Fruit fly (Drosophila melanogaster): ENCODE results near the gene Cpr66D.

Cpr66D gene

DNA sequence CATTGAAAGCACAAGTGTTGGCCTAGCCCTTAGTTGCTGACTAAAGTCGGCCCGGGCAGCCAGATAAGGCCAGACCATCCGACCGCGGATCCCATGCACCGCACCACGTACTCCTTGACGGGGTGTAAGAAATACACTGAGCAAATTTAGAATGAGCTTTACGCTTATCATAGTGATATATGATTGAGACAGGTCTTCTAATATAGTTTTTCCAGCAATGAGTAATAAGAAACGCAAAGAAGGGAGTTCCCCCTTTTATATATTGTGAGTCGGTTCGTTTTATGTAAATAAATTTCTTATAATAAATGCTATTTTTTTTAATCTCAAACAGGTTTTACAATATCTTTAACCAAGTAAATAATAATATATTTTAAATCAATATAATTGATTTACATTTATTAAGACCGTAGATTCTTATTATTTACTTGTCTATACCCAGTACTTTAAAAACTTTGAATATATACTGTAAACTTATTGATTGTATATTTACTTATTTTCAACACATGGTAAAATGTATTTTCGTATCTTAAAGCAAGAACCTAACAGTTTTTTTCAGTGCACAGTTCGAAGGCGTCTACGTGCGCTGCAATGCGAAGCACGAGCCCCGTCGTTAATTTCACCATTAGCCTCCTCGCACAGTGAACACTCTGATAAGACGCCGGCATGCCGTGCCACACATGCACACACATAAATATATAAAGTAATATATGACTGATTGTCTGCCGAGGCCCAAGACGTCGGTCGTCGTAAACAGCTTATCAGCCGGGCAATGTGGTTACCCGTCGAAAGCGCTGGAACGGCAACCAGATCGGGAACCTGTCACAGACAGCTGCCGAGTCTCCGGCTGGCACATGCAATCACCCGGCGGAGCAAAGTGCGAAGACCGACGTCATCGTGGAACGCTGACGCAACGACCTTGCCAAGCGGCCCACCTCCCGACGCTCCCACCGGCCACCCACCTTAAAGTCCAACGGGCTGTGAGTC, 51.9 kb downstream of the Cpr66D start (continued):
- TF ChIP-seq Abd-B (GFP tag; optimal IDR thresholded peaks at IDR 0.05) (peak; percentile 30), Aef1 (GFP tag; IDR thresholded peaks at IDR 0.05) (0 out of 3 replicates have a peak, but pooled peaks have one; percentile 8), CG2712 (tag; optimal IDR thresholded peaks at IDR 0.05) (peak; percentile 60), CG12769 (tag; optimal IDR thresholded peaks at IDR 0.05) (peak; percentile 88), lab (GFP tag; optimal IDR thresholded peaks at IDR 0.05) (peak; percentile 59), CG11456 (GFP tag; IDR thresholded peaks at IDR 0.05) (peak; percentile 59; the same call in 1 of the 3 replicates), Rfx (GFP tag; IDR thresholded peaks at IDR 0.05) (peak; percentile 11; the same call in 1 of the 2 replicates), CG4820 (GFP tag; optimal IDR thresholded peaks at IDR 0.05) (peak; percentile 33), Dip2 (GFP tag; IDR thresholded peaks at IDR 0.05) (no peak), Usf (GFP tag; optimal IDR thresholded peaks at IDR 0.05) (peak; percentile 36), CG33557 (GFP tag; optimal IDR thresholded peaks at IDR 0.05) (peak; percentile 10), crc (GFP tag; optimal IDR thresholded peaks at IDR 0.05) (peak; percentile 9), CG17361 (GFP tag; IDR thresholded peaks at IDR 0.05) (peak; percentile 93), CG10959 (GFP tag; IDR thresholded peaks at IDR 0.05) (no peak), bcd (GFP tag; optimal IDR thresholded peaks at IDR 0.05) (peak; percentile 58), CG11504 (tag; optimal IDR thresholded peaks at IDR 0.05) (peak; percentile 78), CG12659 (GFP tag; optimal IDR thresholded peaks at IDR 0.05) (peak; percentile 68), Hr3 (GFP tag; optimal IDR thresholded peaks at IDR 0.05) (peak; percentile 64), CG2202 (tag; optimal IDR thresholded peaks at IDR 0.05) (no peak), CG11247 (GFP tag; IDR thresholded peaks at IDR 0.05) (peak; percentile 31; the same call in 1 of the 2 replicates), salm (tag; optimal IDR thresholded peaks at IDR 0.05) (peak; percentile 33), nau (GFP tag; optimal IDR thresholded peaks at IDR 0.05) (no peak), Taf1 (GFP tag; IDR thresholded peaks at IDR 0.05) (no peak), B-H1 (GFP tag; IDR thresholded peaks at IDR 0.05) (no peak), her (GFP tag; optimal IDR thresholded peaks at IDR 0.05) (no peak), HLH54F (GFP tag; optimal IDR thresholded peaks at IDR 0.05) (no peak), prd (optimal IDR thresholded peaks at IDR 0.05) (no peak), prd (GFP tag; IDR thresholded peaks at IDR 0.05) (peak; percentile 45; the same call in 1 of the 3 replicates), sima (GFP tag; optimal IDR thresholded peaks at IDR 0.05) (no peak), slbo (GFP tag; IDR thresholded peaks at IDR 0.05) (peak; percentile 31; the same call in 1 of the 2 replicates), rib (GFP tag; IDR thresholded peaks at IDR 0.05) (peak; percentile 10; the same call in 1 of the 2 replicates), CG9727 (GFP tag; optimal IDR thresholded peaks at IDR 0.05) (peak; percentile 85), slou (GFP tag; optimal IDR thresholded peaks at IDR 0.05) (peak; percentile 7), HmgZ (tag; optimal IDR thresholded peaks at IDR 0.05) (peak; percentile 15), Hey (tag; optimal IDR thresholded peaks at IDR 0.05) (peak; percentile 64), CG17328 (GFP tag; IDR thresholded peaks at IDR 0.05) (peak; percentile 17; the same call in 1 of the 2 replicates), CG7372 (GFP tag; IDR thresholded peaks at IDR 0.05) (no peak), CG4404 (GFP tag; IDR thresholded peaks at IDR 0.05) (no peak), jigr1 (GFP tag; IDR thresholded peaks at IDR 0.05) (no peak), Oaz (GFP tag; IDR thresholded peaks at IDR 0.05) (no peak), CG9437 (GFP tag; optimal IDR thresholded peaks at IDR 0.05) (peak; percentile 76), sug (tag; optimal IDR thresholded peaks at IDR 0.05) (peak; percentile 80), CG7271 (tag; optimal IDR thresholded peaks at IDR 0.05) (no peak), CG32532 (GFP tag; IDR thresholded peaks at IDR 0.05) (peak; percentile 47; the same call in 1 of the 2 replicates), kay (GFP tag; optimal IDR thresholded peaks at IDR 0.05) (peak; percentile 23), CG14860 (GFP tag; IDR thresholded peaks at IDR 0.05; ENCODE audit: partially characterized antibody) (no peak), Hmr (GFP tag; optimal IDR thresholded peaks at IDR 0.05) (peak; percentile 40), klu (GFP tag; IDR thresholded peaks at IDR 0.05) (peak; percentile 11; the same call in 1 of the 2 replicates), hbn (GFP tag; IDR thresholded peaks at IDR 0.05; ENCODE audit: partially characterized antibody) (no peak)
